Worm (Caenorhabditis elegans): ENCODE measurements around the gene F28A12.3.

- TF ChIP-seq him-1 (tag; optimal IDR thresholded peaks at IDR 0.05) (no peak), dao-5 (tag; optimal IDR thresholded peaks at IDR 0.05) (no peak)
These were observed 1.9 kb upstream of the F28A12.3 start, which contains the start of gene asp-13 for ce11 chrV:8643093-8643492.

All from whole organism, L4/young adult.